Fruit fly (Drosophila melanogaster): ENCODE measurements around the gene CG12689.
A peak's percentile ranks its signal among the peaks of the same experiment; 100 is the strongest.

The CG12689 gene

dm6 chrX:7571200-7571599 lies 14.7 kb downstream of the CG12689 start (continued):
- no peak for TF ChIP-seq sr (GFP tag; IDR thresholded peaks at IDR 0.05)
- TF ChIP-seq z (GFP tag; IDR thresholded peaks at IDR 0.05): no peak
- no peak for TF ChIP-seq knrl (GFP tag; IDR thresholded peaks at IDR 0.05; ENCODE audit: partially characterized antibody)
- no peak for TF ChIP-seq Hr39 (optimal IDR thresholded peaks at IDR 0.05)
- no peak for TF ChIP-seq ro (GFP tag; IDR thresholded peaks at IDR 0.05)
- peak; percentile 1 for TF ChIP-seq Usf (GFP tag; optimal IDR thresholded peaks at IDR 0.05)
- no peak for TF ChIP-seq CG1792 (GFP tag; optimal IDR thresholded peaks at IDR 0.05)
- TF ChIP-seq CG4820 (GFP tag; optimal IDR thresholded peaks at IDR 0.05): peak; percentile 30
- TF ChIP-seq CG8765 (GFP tag; IDR thresholded peaks at IDR 0.05): peak; percentile 24; the same call in 1 of the 2 replicates
- TF ChIP-seq Hsf (GFP tag; optimal IDR thresholded peaks at IDR 0.05): peak; percentile 40
- TF ChIP-seq CG34224 (GFP tag; IDR thresholded peaks at IDR 0.05; ENCODE audit: partially characterized antibody): no peak
- no peak for TF ChIP-seq cad (GFP tag; optimal IDR thresholded peaks at IDR 0.05)
- no peak for TF ChIP-seq CG12219 (GFP tag; optimal IDR thresholded peaks at IDR 0.05)
- no peak for TF ChIP-seq CG2875 (GFP tag; optimal IDR thresholded peaks at IDR 0.05)
- no peak for TF ChIP-seq exex (tag; optimal IDR thresholded peaks at IDR 0.05)
- peak; percentile 19 for TF ChIP-seq CoRest (tag; optimal IDR thresholded peaks at IDR 0.05)
- no peak for TF ChIP-seq CG4360 (GFP tag; IDR thresholded peaks at IDR 0.05)
- no peak for TF ChIP-seq HLH4C (GFP tag; IDR thresholded peaks at IDR 0.05; ENCODE audit: partially characterized antibody)
- TF ChIP-seq D19A (tag; optimal IDR thresholded peaks at IDR 0.05): peak; percentile 39
- TF ChIP-seq nerfin-2 (GFP tag; IDR thresholded peaks at IDR 0.05; ENCODE audit: partially characterized antibody): no peak
- no peak for TF ChIP-seq Nf-YA (GFP tag; IDR thresholded peaks at IDR 0.05)
- no peak for TF ChIP-seq dimm (GFP tag; IDR thresholded peaks at IDR 0.05)
- TF ChIP-seq tll (GFP tag; optimal IDR thresholded peaks at IDR 0.05): no peak
- no peak for TF ChIP-seq CG11695 (GFP tag; IDR thresholded peaks at IDR 0.05)
- TF ChIP-seq CG16813 (GFP tag; IDR thresholded peaks at IDR 0.05; ENCODE audit: partially characterized antibody): no peak
- peak; percentile 60 for TF ChIP-seq nmo (GFP tag; optimal IDR thresholded peaks at IDR 0.05)
- peak; percentile 54 for TF ChIP-seq Oli (tag; optimal IDR thresholded peaks at IDR 0.05)
- no peak for TF ChIP-seq fu2 (GFP tag; optimal IDR thresholded peaks at IDR 0.05)
- TF ChIP-seq Camta (GFP tag; optimal IDR thresholded peaks at IDR 0.05): peak; percentile 18
- no peak for TF ChIP-seq Elba2 (GFP tag; optimal IDR thresholded peaks at IDR 0.05)
- no peak for TF ChIP-seq Nf-YB (GFP tag; optimal IDR thresholded peaks at IDR 0.05)
- TF ChIP-seq caup (GFP tag; optimal IDR thresholded peaks at IDR 0.05; ENCODE audit: severe bottlenecking): no peak
- no peak for TF ChIP-seq CG17612 (GFP tag; IDR thresholded peaks at IDR 0.05)
- no peak for TF ChIP-seq CG33213 (GFP tag; optimal IDR thresholded peaks at IDR 0.05)
- no peak for TF ChIP-seq NC2β (GFP tag; optimal IDR thresholded peaks at IDR 0.05)
- TF ChIP-seq bbx (GFP tag; IDR thresholded peaks at IDR 0.05; ENCODE audit: partially characterized antibody): no peak
- TF ChIP-seq zfh1 (GFP tag; IDR thresholded peaks at IDR 0.05): 0 out of 3 replicates have a peak, but pooled peaks have one; percentile 25
- no peak for TF ChIP-seq nom (GFP tag; optimal IDR thresholded peaks at IDR 0.05)
- no peak for TF ChIP-seq lbe (GFP tag; optimal IDR thresholded peaks at IDR 0.05)
- TF ChIP-seq tx (GFP tag; optimal IDR thresholded peaks at IDR 0.05): no peak
- TF ChIP-seq CG32772 (GFP tag; IDR thresholded peaks at IDR 0.05): peak; percentile 51
- no peak for TF ChIP-seq Asciz (GFP tag; optimal IDR thresholded peaks at IDR 0.05)
- no peak for TF ChIP-seq klu (GFP tag; IDR thresholded peaks at IDR 0.05)
- peak in 1 of 2 experiments; percentile 45 for TF ChIP-seq chif (GFP tag; optimal IDR thresholded peaks at IDR 0.05)
- no peak for TF ChIP-seq slbo (GFP tag; IDR thresholded peaks at IDR 0.05)
- TF ChIP-seq MBD-R2 (GFP tag; IDR thresholded peaks at IDR 0.05): no peak
- TF ChIP-seq CG6689 (GFP tag; IDR thresholded peaks at IDR 0.05): peak; percentile 47
- no peak for TF ChIP-seq CG1647 (GFP tag; optimal IDR thresholded peaks at IDR 0.05)
- TF ChIP-seq CG12155 (GFP tag; optimal IDR thresholded peaks at IDR 0.05): no peak
- no peak for TF ChIP-seq ham (GFP tag; IDR thresholded peaks at IDR 0.05)
- no peak for TF ChIP-seq rib (GFP tag; IDR thresholded peaks at IDR 0.05)
- no peak for TF ChIP-seq Ravus (GFP tag; IDR thresholded peaks at IDR 0.05)
